Fruit fly (Drosophila melanogaster) whole organism, embryonic: ENCODE results near the gene CG4291.

Experiments used
- B-H1 ChIP-seq: fragments of 200-800 bp; sonication (Bioruptor generic); IDR thresholded peaks from 3 replicates; pipeline ENCODE4 v1.3.6; 2022; ENCODE audit warnings: missing biosample characterization, missing genetic modification characterization
- CG10267 ChIP-seq: fragments of 200-800 bp; sonication (Bioruptor generic); optimal IDR thresholded peaks from 2 replicates; lab custom pipeline; 2018; ENCODE audit warnings: missing biosample characterization, mild to moderate bottlenecking, missing genetic modification characterization, moderate library complexity
- CG10654 ChIP-seq: fragments of 200-800 bp; sonication (Bioruptor generic); optimal IDR thresholded peaks from 2 replicates; lab custom pipeline; 2016; ENCODE audit warnings: missing biosample characterization, missing genetic modification characterization
- CG10979 ChIP-seq: fragments of 200-800 bp; sonication (Bioruptor generic); optimal IDR thresholded peaks from 2 replicates; lab custom pipeline; 2018; ENCODE audit warnings: missing biosample characterization, mild to moderate bottlenecking, missing genetic modification characterization, moderate library complexity
- CG14667 ChIP-seq: fragments of 200-800 bp; sonication (Bioruptor generic); IDR thresholded peaks from 2 replicates; pipeline ENCODE4 v1.3.6; 2022; ENCODE audit warnings: missing biosample characterization, missing genetic modification characterization
- CG14710 ChIP-seq: fragments of 200-800 bp; sonication (Bioruptor generic); optimal IDR thresholded peaks from 3 replicates; lab custom pipeline; 2019; ENCODE audit warnings: missing biosample characterization, mild to moderate bottlenecking, missing genetic modification characterization, moderate library complexity
- CG15479 ChIP-seq: fragments of 200-800 bp; sonication (Bioruptor generic); optimal IDR thresholded peaks from 3 replicates; lab custom pipeline; 2019; ENCODE audit warnings: missing biosample characterization, mild to moderate bottlenecking, missing genetic modification characterization, moderate library complexity
- CG1603 ChIP-seq: fragments of 200-800 bp; sonication (Bioruptor generic); optimal IDR thresholded peaks from 2 replicates; lab custom pipeline; 2019; ENCODE audit warnings: missing biosample characterization, mild to moderate bottlenecking, missing genetic modification characterization, moderate library complexity
- CG33213 ChIP-seq: fragments of 200-800 bp; sonication (Bioruptor generic); optimal IDR thresholded peaks from 3 replicates; lab custom pipeline; 2016; ENCODE audit warnings: missing biosample characterization, missing genetic modification characterization
- CG4854 ChIP-seq: fragments of 200-800 bp; sonication (Bioruptor generic); optimal IDR thresholded peaks from 2 replicates; lab custom pipeline; 2016; ENCODE audit warnings: missing biosample characterization, missing genetic modification characterization, inconsistent platforms
- CG5953 ChIP-seq: fragments of 200-800 bp; sonication (Bioruptor generic); IDR thresholded peaks from 2 replicates; pipeline ENCODE4 v1.3.6; 2022; ENCODE audit warnings: missing biosample characterization, missing genetic modification characterization
- Camta ChIP-seq: fragments of 200-800 bp; sonication (Bioruptor generic); optimal IDR thresholded peaks from 2 replicates; lab custom pipeline; 2016; ENCODE audit warnings: missing biosample characterization, missing genetic modification characterization
- Dp ChIP-seq: fragments of 200-800 bp; sonication (Bioruptor generic); optimal IDR thresholded peaks from 2 replicates; lab custom pipeline; 2018; ENCODE audit warnings: missing biosample characterization, mild to moderate bottlenecking, missing genetic modification characterization, moderate library complexity
- Gsc ChIP-seq: fragments of 200-800 bp; sonication (Bioruptor generic); IDR thresholded peaks from 2 replicates; pipeline ENCODE4 v1.3.6; 2022; ENCODE audit warnings: missing biosample characterization, missing genetic modification characterization
- Med ChIP-seq: fragments of 200-800 bp; sonication (Bioruptor generic); peaks from one replicate; lab custom pipeline; 2016; ENCODE audit warnings: missing biosample characterization, missing genetic modification characterization, mild to moderate bottlenecking, inconsistent platforms, moderate library complexity
- ase ChIP-seq: fragments of 200-800 bp; sonication (Bioruptor generic); IDR thresholded peaks from 3 replicates; pipeline ENCODE4 v1.3.6; 2022; ENCODE audit warnings: missing biosample characterization, missing genetic modification characterization
- cad ChIP-seq: fragments of >200 bp; optimal IDR thresholded peaks from 2 replicates; lab custom pipeline; 2017; ENCODE audit warnings: missing biosample characterization, missing genetic modification characterization
- croc ChIP-seq: fragments of 200-800 bp; sonication (Bioruptor generic); conservative IDR thresholded peaks from 3 replicates; pipeline ENCODE4 v1.3.6; 2022; ENCODE audit warnings: missing biosample characterization, missing genetic modification characterization
- dimm ChIP-seq: fragments of 200-800 bp; sonication (Bioruptor generic); IDR thresholded peaks from 2 replicates; pipeline ENCODE4 v1.3.6; 2022; ENCODE audit warnings: missing biosample characterization, missing genetic modification characterization
- dmrt99B ChIP-seq: fragments of 200-800 bp; sonication (Bioruptor generic); optimal IDR thresholded peaks from 2 replicates; lab custom pipeline; 2018; ENCODE audit warnings: missing biosample characterization, mild to moderate bottlenecking, missing genetic modification characterization, moderate library complexity
- gfzf ChIP-seq: fragments of 200-800 bp; sonication (Bioruptor generic); optimal IDR thresholded peaks from 2 replicates; lab custom pipeline; 2016; ENCODE audit warnings: missing biosample characterization, mild to moderate bottlenecking, missing genetic modification characterization, moderate library complexity
- grn ChIP-seq: fragments of 200-800 bp; sonication (Bioruptor generic); optimal IDR thresholded peaks from 3 replicates; lab custom pipeline; 2017; ENCODE audit warnings: missing biosample characterization, missing genetic modification characterization
- hkb ChIP-seq, 2 experiments: fragments of 200-800 bp in 1 of 2; fragments of >200 bp in 1 of 2; sonication (Bioruptor generic) in 1 of 2; IDR thresholded peaks in 1 of 2; optimal IDR thresholded peaks in 1 of 2; 2 replicates each; pipeline versions ENCODE4 v1.3.6 to Lab custom; 2017 to 2022; ENCODE audit warnings: missing biosample characterization in 1 of 2, missing genetic modification characterization in 1 of 2
- nmo ChIP-seq: fragments of 200-800 bp; sonication (Bioruptor generic); optimal IDR thresholded peaks from 2 replicates; lab custom pipeline; 2018; ENCODE audit warnings: missing biosample characterization, mild to moderate bottlenecking, missing genetic modification characterization, moderate library complexity
- pita ChIP-seq: fragments of 200-800 bp; sonication (Bioruptor generic); optimal IDR thresholded peaks from 2 replicates; lab custom pipeline; 2017; ENCODE audit warnings: missing biosample characterization, mild to moderate bottlenecking, missing genetic modification characterization
- pzg ChIP-seq: fragments of 200-800 bp; sonication (Bioruptor generic); optimal IDR thresholded peaks from 3 replicates; lab custom pipeline; 2018; ENCODE audit warnings: missing biosample characterization, mild to moderate bottlenecking, missing genetic modification characterization, moderate library complexity
- stwl ChIP-seq: fragments of 200-800 bp; sonication (Bioruptor generic); optimal IDR thresholded peaks from 3 replicates; lab custom pipeline; 2018; ENCODE audit warnings: missing biosample characterization, mild to moderate bottlenecking, missing genetic modification characterization, moderate library complexity
- sug ChIP-seq: fragments of 200-800 bp; optimal IDR thresholded peaks from 2 replicates; lab custom pipeline; 2019; ENCODE audit warnings: missing biosample characterization, mild to moderate bottlenecking, missing genetic modification characterization, moderate library complexity
- usp ChIP-seq: fragments of >200 bp; optimal IDR thresholded peaks from 2 replicates; lab custom pipeline; 2017; ENCODE audit warnings: missing biosample characterization, missing genetic modification characterization
- vvl ChIP-seq: fragments of 200-800 bp; sonication (Bioruptor generic); IDR thresholded peaks from 2 replicates; pipeline ENCODE4 v1.3.6; 2022; ENCODE audit warnings: missing biosample characterization, missing genetic modification characterization
- wek ChIP-seq: fragments of 200-800 bp; sonication (Bioruptor generic); optimal IDR thresholded peaks from 3 replicates; lab custom pipeline; 2018; ENCODE audit warnings: missing biosample characterization, mild to moderate bottlenecking, missing genetic modification characterization, moderate library complexity

CG4291 gene

dm6 chr2L:810277-810676, 42.3 kb downstream of the CG4291 start, which contains the start of gene Nnf1b:
Nnf1b (plus strand) TSS chr2L:810577.
- peak; percentile 4 for TF ChIP-seq CG10267 (tag; lab: Kevin White, UChicago)
- TF ChIP-seq dmrt99B (tag; lab: Kevin White, UChicago) = no peak
- TF ChIP-seq CG10979 (tag; lab: Kevin White, UChicago) = no peak
- TF ChIP-seq stwl (tag; lab: Kevin White, UChicago) = peak; percentile 35
- no peak for TF ChIP-seq Camta (GFP tag; lab: Kevin White, UChicago)
- no peak for TF ChIP-seq CG33213
- peak; percentile 22 for TF ChIP-seq Dp (GFP tag; lab: Kevin White, UChicago)
- peak; percentile 49 for TF ChIP-seq gfzf (GFP tag; lab: Kevin White, UChicago)
- TF ChIP-seq B-H1 = no peak
- TF ChIP-seq cad = no peak
- no peak for TF ChIP-seq croc
- TF ChIP-seq CG15479 (GFP tag; lab: Kevin White, UChicago) = no peak
- no peak for TF ChIP-seq pita (GFP tag; lab: Kevin White, UChicago)
- peak; percentile 28 for TF ChIP-seq grn (GFP tag; lab: Kevin White, UChicago)
- TF ChIP-seq CG14667 (GFP tag; lab: Robert Waterston, UW) = no peak
- TF ChIP-seq CG5953 (GFP tag; lab: Robert Waterston, UW) = no peak
- peak; percentile 7 for TF ChIP-seq CG1603 (tag; lab: Kevin White, UChicago)
- peak; percentile 38; the same call in 1 of the 2 replicates for TF ChIP-seq vvl (GFP tag; lab: Robert Waterston, UW)
- no peak for TF ChIP-seq ase (GFP tag; lab: Robert Waterston, UW)
- peak; percentile 19 for TF ChIP-seq pzg (GFP tag; lab: Kevin White, UChicago)
- TF ChIP-seq CG14710 (tag; lab: Kevin White, UChicago) = peak; percentile 9
- no peak for TF ChIP-seq CG10654 (GFP tag; lab: Kevin White, UChicago)
- no peak for TF ChIP-seq CG4854 (GFP tag; lab: Kevin White, UChicago)
- no peak for TF ChIP-seq usp (GFP tag; lab: Kevin White, UChicago)
- no peak for TF ChIP-seq sug (tag; lab: Kevin White, UChicago)
- no peak for TF ChIP-seq hkb (optimal IDR thresholded peaks at IDR 0.05; lab: Kevin White, UChicago)
- no peak for TF ChIP-seq hkb (GFP tag; IDR thresholded peaks at IDR 0.05; lab: Robert Waterston, UW)
- no peak for TF ChIP-seq Gsc (GFP tag; lab: Robert Waterston, UW)
- no peak for TF ChIP-seq dimm (GFP tag; lab: Robert Waterston, UW)
- peak; percentile 86 for TF ChIP-seq wek (GFP tag; lab: Kevin White, UChicago)
- no peak for TF ChIP-seq nmo (GFP tag; lab: Kevin White, UChicago)
- TF ChIP-seq Med (GFP tag; lab: Kevin White, UChicago) = peak; percentile 35
